Worm (Caenorhabditis elegans) whole organism, L4 larva: ENCODE measurements around the gene jun-1.

ENCODE experiments used
- F37D6.2 ChIP-seq: sonication (generic microtip); optimal IDR thresholded peaks from 2 replicates; lab custom pipeline; 2016; ENCODE audit warnings: mild to moderate bottlenecking, missing genetic modification characterization, missing compliant biosample characterization
- F44E2.7 ChIP-seq: fragments of 200-800 bp; sonication (Bioruptor generic); IDR thresholded peaks from 2 replicates; pipeline ENCODE4 v2.1.2; 2022; ENCODE audit warnings: missing genetic modification characterization, missing compliant biosample characterization
- R02D3.7 ChIP-seq: fragments of 150-350 bp; sonication (generic microtip); optimal IDR thresholded peaks from 3 replicates; lab custom pipeline; 2014; ENCODE audit warnings: missing biosample characterization, missing genetic modification characterization
- Y48G9A.11 ChIP-seq: fragments of 200-800 bp; sonication (Bioruptor generic); IDR thresholded peaks from 2 replicates; pipeline ENCODE4 v1.3.6; 2022; ENCODE audit warnings: missing genetic modification reagents, missing genetic modification characterization, missing compliant biosample characterization
- Y5F2A.4 ChIP-seq: fragments of 200-800 bp; sonication (Bioruptor generic); optimal IDR thresholded peaks from 2 replicates; lab custom pipeline; 2018; ENCODE audit warnings: mild to moderate bottlenecking, missing genetic modification characterization, missing compliant biosample characterization
- ZK337.2 ChIP-seq: fragments of 200-800 bp; sonication (Bioruptor generic); IDR thresholded peaks from 2 replicates; pipeline ENCODE4 v1.3.6; 2022; ENCODE audit warnings: missing genetic modification reagents, missing genetic modification characterization, missing compliant biosample characterization
- aha-1 ChIP-seq: fragments of 150-350 bp; peaks from one replicate; lab custom pipeline; 2014; ENCODE audit warnings: missing biosample characterization, missing genetic modification characterization
- ama-1 ChIP-seq: fragments of 150-350 bp; optimal IDR thresholded peaks from 2 replicates; lab custom pipeline; 2014; ENCODE audit warnings: inconsistent platforms, mixed read lengths
- attf-4 ChIP-seq: sonication (generic microtip); optimal IDR thresholded peaks from 3 replicates; lab custom pipeline; 2017; ENCODE audit warnings: missing biosample characterization, missing genetic modification characterization
- ceh-20 ChIP-seq: fragments of 200-800 bp; sonication (Bioruptor generic); IDR thresholded peaks from 2 replicates; pipeline ENCODE4 v1.3.6; 2022; ENCODE audit warnings: missing genetic modification reagents, missing genetic modification characterization, missing compliant biosample characterization
- ceh-62 ChIP-seq: sonication (generic microtip); optimal IDR thresholded peaks from 2 replicates; lab custom pipeline; 2017; ENCODE audit warnings: missing biosample characterization, missing genetic modification characterization
- ceh-82 ChIP-seq: sonication (generic microtip); optimal IDR thresholded peaks from 2 replicates; lab custom pipeline; 2017; ENCODE audit warnings: missing biosample characterization, missing genetic modification characterization
- cey-2 ChIP-seq: sonication (generic microtip); optimal IDR thresholded peaks from 3 replicates; lab custom pipeline; 2017; ENCODE audit warnings: missing genetic modification characterization, mild to moderate bottlenecking, missing compliant biosample characterization, antibody characterized with exemption, borderline replicate concordance; ENCODE audit not compliant: insufficient read depth
- daf-16 ChIP-seq, 3 experiments: sonication (generic microtip); optimal IDR thresholded peaks; 2 replicates each; lab custom pipeline; 2016 to 2017; ENCODE audit warnings: missing genetic modification characterization in 3 of 3, missing genetic modification reagents in 3 of 3, mild to moderate bottlenecking in 2 of 3, missing compliant biosample characterization in 2 of 3, missing biosample characterization in 1 of 3, moderate library complexity in 1 of 3
- daf-19 ChIP-seq: fragments of 200-800 bp; sonication (Bioruptor generic); conservative IDR thresholded peaks from 2 replicates; pipeline ENCODE4 v1.3.6; 2022; ENCODE audit warnings: missing genetic modification characterization, missing compliant biosample characterization
- dmd-6 ChIP-seq: fragments of 200-800 bp; sonication (Bioruptor generic); IDR thresholded peaks from 2 replicates; pipeline ENCODE4 v1.3.6; 2022; ENCODE audit warnings: missing genetic modification reagents, missing genetic modification characterization, missing compliant biosample characterization
- dmd-8 ChIP-seq: fragments of 200-800 bp; sonication (Bioruptor generic); IDR thresholded peaks from 2 replicates; pipeline ENCODE4 v1.3.6; 2022; ENCODE audit warnings: missing genetic modification characterization, missing compliant biosample characterization
- dmd-9 ChIP-seq: fragments of 200-800 bp; sonication (Bioruptor generic); IDR thresholded peaks from 2 replicates; pipeline ENCODE4 v1.3.6; 2022; ENCODE audit warnings: missing genetic modification reagents, missing genetic modification characterization, missing compliant biosample characterization
- dve-1 ChIP-seq: sonication (generic microtip); optimal IDR thresholded peaks from 2 replicates; lab custom pipeline; 2017; ENCODE audit warnings: antibody characterized with exemption, mild to moderate bottlenecking, missing genetic modification characterization, missing compliant biosample characterization; ENCODE audit not compliant: insufficient read depth
- egl-27 ChIP-seq: sonication (generic microtip); optimal IDR thresholded peaks from 3 replicates; lab custom pipeline; 2017; ENCODE audit warnings: missing biosample characterization, missing genetic modification reagents, missing genetic modification characterization
- egl-43 ChIP-seq: fragments of 200-800 bp; sonication (Bioruptor generic); IDR thresholded peaks from 2 replicates; pipeline ENCODE4 v1.3.6; 2022; ENCODE audit warnings: missing genetic modification reagents, missing genetic modification characterization, missing compliant biosample characterization
- fkh-10 ChIP-seq: fragments of 150-350 bp; optimal IDR thresholded peaks from 2 replicates; lab custom pipeline; 2014; ENCODE audit warnings: missing biosample characterization, missing genetic modification reagents, missing genetic modification characterization
- hlh-11 ChIP-seq: fragments of 200-800 bp; sonication (Bioruptor generic); optimal IDR thresholded peaks from 2 replicates; lab custom pipeline; 2018; ENCODE audit warnings: mild to moderate bottlenecking, missing genetic modification characterization, missing compliant biosample characterization
- hmg-1.1 ChIP-seq: fragments of 200-800 bp; sonication (Bioruptor generic); IDR thresholded peaks from 2 replicates; pipeline ENCODE4 v1.3.6; 2022; ENCODE audit warnings: missing genetic modification reagents, missing genetic modification characterization, missing compliant biosample characterization
- lim-7 ChIP-seq: fragments of 200-800 bp; sonication (Bioruptor generic); IDR thresholded peaks from 2 replicates; pipeline ENCODE4 v1.3.6; 2022; ENCODE audit warnings: missing genetic modification characterization, missing compliant biosample characterization
- lin-1 ChIP-seq: fragments of 200-800 bp; sonication (Bioruptor generic); IDR thresholded peaks from 2 replicates; pipeline ENCODE4 v1.3.6; 2022; ENCODE audit warnings: missing genetic modification reagents, missing genetic modification characterization, missing compliant biosample characterization
- lin-29 ChIP-seq: fragments of 200-800 bp; sonication (Bioruptor generic); IDR thresholded peaks from 2 replicates; pipeline ENCODE4 v1.3.6; 2022; ENCODE audit warnings: missing genetic modification reagents, missing genetic modification characterization, missing compliant biosample characterization
- lin-39 ChIP-seq: fragments of 150-350 bp; optimal IDR thresholded peaks from 2 replicates; lab custom pipeline; 2014; ENCODE audit warnings: missing biosample characterization, missing genetic modification reagents, missing genetic modification characterization
- madf-5 ChIP-seq, 2 experiments: fragments of 200-800 bp; sonication (Bioruptor generic); IDR thresholded peaks; 2 replicates each; pipeline ENCODE4 v1.3.6; 2022; ENCODE audit warnings: missing compliant biosample characterization in 2 of 2, missing genetic modification characterization in 2 of 2
- madf-9 ChIP-seq: fragments of 200-800 bp; sonication (Bioruptor generic); conservative IDR thresholded peaks from 2 replicates; pipeline ENCODE4 v1.3.6; 2022; ENCODE audit warnings: missing genetic modification reagents, missing genetic modification characterization, missing compliant biosample characterization
- mdl-1 ChIP-seq, 2 experiments: fragments of 150-350 bp in 1 of 2; sonication (generic microtip) in 1 of 2; optimal IDR thresholded peaks; 2 replicates each; lab custom pipeline; 2014 to 2017; ENCODE audit warnings: missing biosample characterization in 2 of 2, missing genetic modification characterization in 2 of 2
- mxl-3 ChIP-seq: fragments of 200-800 bp; sonication (Bioruptor generic); optimal IDR thresholded peaks from 2 replicates; lab custom pipeline; 2018; ENCODE audit warnings: mild to moderate bottlenecking, missing genetic modification characterization, missing compliant biosample characterization
- nhr-102 ChIP-seq: sonication (generic microtip); optimal IDR thresholded peaks from 2 replicates; lab custom pipeline; 2016; ENCODE audit warnings: mild to moderate bottlenecking, missing genetic modification characterization, moderate library complexity, missing compliant biosample characterization
- nhr-237 ChIP-seq: sonication (generic microtip); optimal IDR thresholded peaks from 2 replicates; lab custom pipeline; 2017; ENCODE audit warnings: missing biosample characterization, missing genetic modification characterization
- nhr-28 ChIP-seq: fragments of 150-350 bp; optimal IDR thresholded peaks from 2 replicates; lab custom pipeline; 2014; ENCODE audit warnings: missing biosample characterization, missing genetic modification characterization
- nhr-41 ChIP-seq: fragments of 200-800 bp; sonication (Bioruptor generic); IDR thresholded peaks from 2 replicates; pipeline ENCODE4 v1.3.6; 2022; ENCODE audit warnings: missing genetic modification reagents, missing genetic modification characterization, missing compliant biosample characterization
- nhr-42 ChIP-seq: fragments of 200-800 bp; sonication (Bioruptor generic); IDR thresholded peaks from 2 replicates; pipeline ENCODE4 v1.3.6; 2022; ENCODE audit warnings: missing genetic modification characterization, missing compliant biosample characterization
- nhr-6 ChIP-seq: fragments of 150-350 bp; optimal IDR thresholded peaks from 2 replicates; lab custom pipeline; 2014; ENCODE audit warnings: missing biosample characterization, missing genetic modification characterization
- nhr-76 ChIP-seq: fragments of 150-350 bp; optimal IDR thresholded peaks from 2 replicates; lab custom pipeline; 2014; ENCODE audit warnings: missing biosample characterization, missing genetic modification characterization
- pha-4 ChIP-seq, 2 experiments: fragments of 150-350 bp in 1 of 2; fragments of 200-800 bp in 1 of 2; sonication (Bioruptor generic) in 1 of 2; IDR thresholded peaks in 1 of 2; optimal IDR thresholded peaks in 1 of 2; 2 replicates each; pipeline versions ENCODE4 v1.3.6 to Lab custom; 2014 to 2022; ENCODE audit warnings: missing genetic modification characterization in 2 of 2, missing genetic modification reagents in 2 of 2, missing biosample characterization in 1 of 2, missing compliant biosample characterization in 1 of 2
- php-3 ChIP-seq: fragments of 200-800 bp; sonication (Bioruptor generic); IDR thresholded peaks from 2 replicates; pipeline ENCODE4 v1.3.6; 2022; ENCODE audit warnings: missing genetic modification reagents, missing genetic modification characterization, missing compliant biosample characterization
- pqm-1 ChIP-seq: sonication (generic microtip); optimal IDR thresholded peaks from 2 replicates; lab custom pipeline; 2017; ENCODE audit warnings: missing biosample characterization, missing genetic modification characterization
- saeg-2 ChIP-seq: fragments of 200-800 bp; sonication (Bioruptor generic); IDR thresholded peaks from 2 replicates; pipeline ENCODE4 v1.3.6; 2022; ENCODE audit warnings: missing genetic modification reagents, missing genetic modification characterization, missing compliant biosample characterization
- sdz-12 ChIP-seq: fragments of 200-800 bp; sonication (Bioruptor generic); optimal IDR thresholded peaks from 2 replicates; lab custom pipeline; 2018; ENCODE audit warnings: mild to moderate bottlenecking, missing genetic modification characterization, missing compliant biosample characterization
- skn-1 ChIP-seq: fragments of 150-350 bp; optimal IDR thresholded peaks from 2 replicates; lab custom pipeline; 2014; ENCODE audit warnings: missing biosample characterization, missing genetic modification characterization
- vab-7 ChIP-seq: fragments of 200-800 bp; sonication (Bioruptor generic); IDR thresholded peaks from 2 replicates; pipeline ENCODE4 v1.3.6; 2022; ENCODE audit warnings: missing genetic modification reagents, missing genetic modification characterization, missing compliant biosample characterization
- zag-1 ChIP-seq: fragments of 150-350 bp; optimal IDR thresholded peaks from 2 replicates; lab custom pipeline; 2014; ENCODE audit warnings: missing biosample characterization, missing genetic modification characterization
- zip-11 ChIP-seq: fragments of 200-800 bp; sonication (Bioruptor generic); IDR thresholded peaks from 2 replicates; pipeline ENCODE4 v1.3.6; 2022; ENCODE audit warnings: missing genetic modification characterization, missing compliant biosample characterization
- zip-2 ChIP-seq: fragments of 150-350 bp; optimal IDR thresholded peaks from 2 replicates; lab custom pipeline; 2014; ENCODE audit warnings: missing biosample characterization, missing genetic modification characterization
- ztf-7 ChIP-seq: fragments of 150-350 bp; optimal IDR thresholded peaks from 2 replicates; lab custom pipeline; 2014; ENCODE audit warnings: missing biosample characterization, missing genetic modification characterization

Gene jun-1

ce11 chrII:9125007-9125406 is 12.1 kb downstream of the jun-1 start (continued):
- TF ChIP-seq hmg-1.1 (GFP tag; lab: Robert Waterston, UW): no peak
- no peak for TF ChIP-seq ceh-20 (GFP tag; lab: Robert Waterston, UW)
- TF ChIP-seq mdl-1 (tag; optimal IDR thresholded peaks at IDR 0.05; lab: Kevin White, UChicago): no peak
- TF ChIP-seq sdz-12 (GFP tag; lab: Kevin White, UChicago): no peak
- TF ChIP-seq nhr-76 (tag; lab: Kevin White, UChicago): no peak
- TF ChIP-seq attf-4 (tag; lab: Kevin White, UChicago): no peak
- no peak for TF ChIP-seq lin-1
- no peak for TF ChIP-seq madf-5 (GFP tag; IDR thresholded peaks at IDR 0.05; lab: Robert Waterston, UW)
- TF ChIP-seq F37D6.2 (tag; lab: Kevin White, UChicago): no peak
- no peak for TF ChIP-seq vab-7
- no peak for TF ChIP-seq egl-27 (tag; lab: Kevin White, UChicago)
- TF ChIP-seq R02D3.7 (tag; lab: Kevin White, UChicago): no peak
- TF ChIP-seq daf-16 (GFP tag; optimal IDR thresholded peaks at IDR 0.05; lab: Kevin White, UChicago): no peak
- peak; percentile 32 for TF ChIP-seq daf-16 (tag; optimal IDR thresholded peaks at IDR 0.05; lab: Kevin White, UChicago)
- TF ChIP-seq fkh-10 (GFP tag; lab: Kevin White, UChicago): no peak
- TF ChIP-seq Y48G9A.11 (GFP tag; lab: Robert Waterston, UW): no peak

DNA sequence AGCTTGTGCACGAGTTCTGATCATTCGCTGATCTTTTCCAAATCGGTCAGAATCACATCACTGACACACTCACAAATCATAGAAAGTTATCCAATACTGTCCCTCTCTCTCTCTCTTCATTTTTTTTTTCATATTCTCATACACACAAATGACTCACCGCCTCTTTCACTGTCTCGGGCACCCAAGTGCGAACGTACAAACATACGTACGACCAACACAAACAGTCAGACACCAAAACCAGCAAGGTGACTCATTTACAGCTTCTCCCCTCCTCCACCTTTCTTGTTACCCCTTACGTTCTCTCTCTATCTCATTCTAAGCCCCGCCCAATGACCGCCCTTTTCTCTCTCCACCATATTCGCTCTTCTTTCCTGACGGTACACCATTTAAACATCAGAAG is 14.0 kb downstream of the jun-1 start:
- no peak for TF ChIP-seq nhr-237 (tag; lab: Kevin White, UChicago)
- no peak for TF ChIP-seq nhr-102
- TF ChIP-seq lin-29 (GFP tag; lab: Robert Waterston, UW): no peak
- no peak for TF ChIP-seq F44E2.7 (GFP tag; lab: Robert Waterston, UW)
- TF ChIP-seq dmd-9 (GFP tag; lab: Robert Waterston, UW): no peak
- TF ChIP-seq ztf-7 (tag; lab: Kevin White, UChicago): no peak
- no peak for TF ChIP-seq cey-2
- TF ChIP-seq skn-1 (tag; lab: Kevin White, UChicago): no peak
- peak; percentile 25 for TF ChIP-seq nhr-28 (tag; lab: Kevin White, UChicago)
- no peak for TF ChIP-seq zip-11 (GFP tag; lab: Robert Waterston, UW)
- no peak for TF ChIP-seq lin-39 (tag; lab: Kevin White, UChicago)
- peak; percentile 87 for TF ChIP-seq nhr-6 (tag; lab: Kevin White, UChicago)
- TF ChIP-seq dmd-6 (GFP tag; lab: Robert Waterston, UW): no peak
- TF ChIP-seq dve-1: peak; percentile 65
- TF ChIP-seq hlh-11 (tag; lab: Kevin White, UChicago): peak; percentile 71
- no peak for TF ChIP-seq pqm-1 (tag; lab: Kevin White, UChicago)
- no peak for TF ChIP-seq madf-9 (GFP tag; lab: Robert Waterston, UW)
- no peak for TF ChIP-seq nhr-76 (tag; lab: Kevin White, UChicago)
- no peak for TF ChIP-seq zag-1
- no peak for TF ChIP-seq saeg-2 (GFP tag; lab: Robert Waterston, UW)
- TF ChIP-seq pha-4 (GFP tag; IDR thresholded peaks at IDR 0.05; lab: Robert Waterston, UW): no peak
- TF ChIP-seq pha-4 (tag; optimal IDR thresholded peaks at IDR 0.05; lab: Kevin White, UChicago): peak; percentile 95
- no peak for TF ChIP-seq daf-19
- TF ChIP-seq nhr-41: no peak
- no peak for TF ChIP-seq ceh-82 (tag; lab: Kevin White, UChicago)
- TF ChIP-seq ceh-62: no peak
- no peak for TF ChIP-seq ZK337.2 (GFP tag; lab: Robert Waterston, UW)
- no peak for TF ChIP-seq egl-43 (GFP tag; lab: Robert Waterston, UW)
- no peak for TF ChIP-seq zip-2 (tag; lab: Kevin White, UChicago)
- no peak for TF ChIP-seq lim-7 (GFP tag; lab: Robert Waterston, UW)
- TF ChIP-seq aha-1: no peak
- TF ChIP-seq madf-5 (GFP tag; IDR thresholded peaks at IDR 0.05; lab: Robert Waterston, UW): no peak
- no peak for TF ChIP-seq mxl-3 (GFP tag; lab: Kevin White, UChicago)
- TF ChIP-seq nhr-42: 0 out of 2 replicates have a peak, but pooled peaks have one; percentile 30
- peak; percentile 27 for TF ChIP-seq ama-1 (lab: Kevin White, UChicago)
- TF ChIP-seq dmd-8: no peak
- TF ChIP-seq Y5F2A.4: no peak
- no peak for TF ChIP-seq egl-27 (tag; lab: Kevin White, UChicago)
- no peak for TF ChIP-seq php-3
